Fruit fly (Drosophila melanogaster) whole organism, wandering third instar larva: ENCODE measurements around the gene CG14960.

ENCODE experiments used
- CG32264 ChIP-seq: fragments of 200-800 bp; sonication (Bioruptor generic); optimal IDR thresholded peaks from 2 replicates; lab custom pipeline; 2016; ENCODE audit warnings: missing biosample characterization, missing genetic modification characterization
- CG9705 ChIP-seq: fragments of 200-800 bp; sonication (Bioruptor generic); optimal IDR thresholded peaks from 2 replicates; lab custom pipeline; 2018; ENCODE audit warnings: missing biosample characterization, mild to moderate bottlenecking, missing genetic modification characterization
- Dif ChIP-seq: fragments of 200-275, 200-300 bp; sonication (Bioruptor generic); optimal IDR thresholded peaks from 2 replicates; lab custom pipeline; 2018; ENCODE audit warnings: missing biosample characterization, missing genetic modification characterization; ENCODE audit not compliant: partially characterized antibody
- GATAd ChIP-seq: sonication (Bioruptor generic); optimal IDR thresholded peaks from 2 replicates; lab custom pipeline; 2016; ENCODE audit warnings: missing biosample characterization, missing genetic modification characterization
- brk ChIP-seq: fragments of 200-800 bp; sonication (Bioruptor generic); optimal IDR thresholded peaks from 2 replicates; lab custom pipeline; 2016; ENCODE audit warnings: missing biosample characterization, mild to moderate bottlenecking, missing genetic modification characterization
- dl ChIP-seq, 2 experiments: fragments of 175-275, 200-275 bp in 1 of 2; fragments of 200-275 bp in 1 of 2; sonication (Bioruptor generic); optimal IDR thresholded peaks; lab custom pipeline; 2018; ENCODE audit warnings: mild to moderate bottlenecking in 2 of 2, missing biosample characterization in 2 of 2, missing genetic modification characterization in 2 of 2, moderate library complexity in 2 of 2; ENCODE audit not compliant: partially characterized antibody in 2 of 2, insufficient read depth in 1 of 2
- fru ChIP-seq: fragments of 200-800 bp; sonication (Bioruptor generic); optimal IDR thresholded peaks from 3 replicates; lab custom pipeline; 2016; ENCODE audit warnings: missing biosample characterization, mild to moderate bottlenecking, missing genetic modification characterization
- h ChIP-seq: fragments of 200-800 bp; sonication (Bioruptor generic); optimal IDR thresholded peaks from 3 replicates; lab custom pipeline; 2016; ENCODE audit warnings: missing biosample characterization, mild to moderate bottlenecking, missing genetic modification characterization
- jim ChIP-seq: fragments of 175-275, 200-325 bp; sonication (Bioruptor generic); optimal IDR thresholded peaks from 2 replicates; lab custom pipeline; 2016; ENCODE audit warnings: missing biosample characterization, mild to moderate bottlenecking, missing genetic modification characterization
- psq ChIP-seq: fragments of 200-800 bp; sonication (Bioruptor generic); optimal IDR thresholded peaks from 3 replicates; lab custom pipeline; 2017; ENCODE audit warnings: missing biosample characterization, mild to moderate bottlenecking, missing genetic modification characterization, moderate library complexity

- TF ChIP-seq brk (GFP tag; lab: Kevin White, UChicago) (no peak), CG9705 (no peak), dl (GFP tag; optimal IDR thresholded peaks at IDR 0.05; lab: Kevin White, UChicago; ENCODE audit: insufficient read depth in 1 of 2, partially characterized antibody in 2 of 2) (peak; percentile 59 to 66), h (no peak), psq (GFP tag; lab: Kevin White, UChicago) (no peak), GATAd (GFP tag; lab: Kevin White, UChicago) (no peak), Dif (GFP tag; lab: Kevin White, UChicago) (peak; percentile 71), CG32264 (GFP tag; lab: Kevin White, UChicago) (no peak), fru (GFP tag; lab: Kevin White, UChicago) (peak; percentile 1), jim (GFP tag; lab: Kevin White, UChicago) (no peak)
Measured at dm6 chr3L:3257690-3258089, 13.1 kb upstream of the CG14960 start, which contains the start of gene ckd.
